Fruit fly (Drosophila melanogaster) whole organism, embryonic: ENCODE data around the gene CG6356.

Experiments
- Asciz ChIP-seq: fragments of 200-800 bp; sonication (Bioruptor generic); optimal IDR thresholded peaks from 2 replicates; lab custom pipeline; 2017; ENCODE audit warnings: missing biosample characterization, mild to moderate bottlenecking, missing genetic modification characterization, missing genetic modification reagents
- Atf3 ChIP-seq: fragments of 200-800 bp; sonication (Bioruptor generic); optimal IDR thresholded peaks from 3 replicates; lab custom pipeline; 2016; ENCODE audit warnings: missing biosample characterization, missing genetic modification characterization
- BtbVII ChIP-seq: fragments of 200-800 bp; sonication (Bioruptor generic); optimal IDR thresholded peaks from 3 replicates; lab custom pipeline; 2017; ENCODE audit warnings: missing biosample characterization, mild to moderate bottlenecking, missing genetic modification characterization
- CG11504 ChIP-seq: fragments of 200-800 bp; sonication (Bioruptor generic); optimal IDR thresholded peaks from 3 replicates; lab custom pipeline; 2019; ENCODE audit warnings: missing biosample characterization, mild to moderate bottlenecking, missing genetic modification characterization, moderate library complexity
- CG12769 ChIP-seq: fragments of 200-800 bp; sonication (Bioruptor generic); optimal IDR thresholded peaks from 2 replicates; lab custom pipeline; 2019; ENCODE audit warnings: missing biosample characterization, mild to moderate bottlenecking, missing genetic modification characterization, moderate library complexity
- CG1529 ChIP-seq: fragments of 200-800 bp; sonication (Bioruptor generic); optimal IDR thresholded peaks from 3 replicates; lab custom pipeline; 2018; ENCODE audit warnings: missing biosample characterization, missing genetic modification characterization
- CG1647 ChIP-seq: fragments of 200-800 bp; sonication (Bioruptor generic); optimal IDR thresholded peaks from 3 replicates; lab custom pipeline; 2016; ENCODE audit warnings: missing biosample characterization, missing genetic modification characterization
- CG16815 ChIP-seq: fragments of 200-800 bp; sonication (Bioruptor generic); optimal IDR thresholded peaks from 3 replicates; lab custom pipeline; 2017; ENCODE audit warnings: missing biosample characterization, mild to moderate bottlenecking, missing genetic modification characterization
- CG18599 ChIP-seq: fragments of 200-800 bp; sonication (Bioruptor generic); optimal IDR thresholded peaks from 3 replicates; lab custom pipeline; 2017; ENCODE audit warnings: missing biosample characterization, missing genetic modification characterization, mild to moderate bottlenecking, moderate library complexity, missing genetic modification reagents
- CG2889 ChIP-seq: fragments of 200-800 bp; sonication (Bioruptor generic); IDR thresholded peaks from 3 replicates; pipeline ENCODE4 v1.3.6; 2022; ENCODE audit warnings: missing biosample characterization, missing genetic modification characterization
- CG34422 ChIP-seq: fragments of 200-800 bp; sonication (Bioruptor generic); IDR thresholded peaks from 3 replicates; pipeline ENCODE4 v1.3.6; 2022; ENCODE audit warnings: missing biosample characterization, missing genetic modification characterization
- CG3726 ChIP-seq: fragments of 200-800 bp; sonication (Bioruptor generic); IDR thresholded peaks from 3 replicates; pipeline ENCODE4, ENCODE4 v1.3.6; 2022; ENCODE audit warnings: missing biosample characterization, missing genetic modification characterization
- CG43689 ChIP-seq: fragments of 200-800 bp; sonication (Bioruptor generic); IDR thresholded peaks from 2 replicates; pipeline ENCODE4 v1.3.6; 2022; ENCODE audit warnings: missing biosample characterization, missing genetic modification characterization
- CG6654 ChIP-seq: fragments of 200-800 bp; sonication (Bioruptor generic); optimal IDR thresholded peaks from 2 replicates; lab custom pipeline; 2017; ENCODE audit warnings: missing biosample characterization, mild to moderate bottlenecking, missing genetic modification characterization
- CG6683 ChIP-seq: fragments of 200-800 bp; sonication (Bioruptor generic); optimal IDR thresholded peaks from 2 replicates; lab custom pipeline; 2017; ENCODE audit warnings: missing biosample characterization, mild to moderate bottlenecking, missing genetic modification characterization, missing genetic modification reagents
- CG8388 ChIP-seq: fragments of 200-800 bp; sonication (Bioruptor generic); optimal IDR thresholded peaks from 2 replicates; lab custom pipeline; 2019; ENCODE audit warnings: missing biosample characterization, mild to moderate bottlenecking, missing genetic modification characterization, moderate library complexity
- CG8478 ChIP-seq: fragments of >200 bp; optimal IDR thresholded peaks from 2 replicates; lab custom pipeline; 2018
- E2f1 ChIP-seq: fragments of 200-800 bp; sonication (Bioruptor generic); IDR thresholded peaks from 2 replicates; pipeline ENCODE4 v1.3.6; 2022; ENCODE audit warnings: missing biosample characterization, missing genetic modification characterization
- H15 ChIP-seq: fragments of 200-800 bp; sonication (Bioruptor generic); IDR thresholded peaks from 3 replicates; pipeline ENCODE4 v1.3.6; 2022; ENCODE audit warnings: missing biosample characterization, missing genetic modification characterization
- Hr51 ChIP-seq, 2 experiments: fragments of 200-800 bp; sonication (Bioruptor generic); optimal IDR thresholded peaks; 2 replicates in 1 of 2; 3 replicates in 1 of 2; lab custom pipeline; 2016 to 2018; ENCODE audit warnings: missing biosample characterization in 2 of 2, missing genetic modification characterization in 2 of 2, mild to moderate bottlenecking in 1 of 2, moderate library complexity in 1 of 2
- Lim3 ChIP-seq: fragments of 200-800 bp; sonication (Bioruptor generic); IDR thresholded peaks from 2 replicates; pipeline ENCODE4 v1.3.6; 2022; ENCODE audit warnings: missing biosample characterization, missing genetic modification characterization
- Mrtf ChIP-seq: fragments of 200-800 bp; sonication (Bioruptor generic); IDR thresholded peaks from 3 replicates; pipeline ENCODE4 v1.3.6; 2022; ENCODE audit warnings: missing biosample characterization, missing genetic modification characterization
- Myb ChIP-seq: fragments of 200-800 bp; sonication (Bioruptor generic); optimal IDR thresholded peaks from 2 replicates; lab custom pipeline; 2016; ENCODE audit warnings: missing biosample characterization, missing genetic modification characterization
- Scr ChIP-seq: fragments of 200-800 bp; sonication (Bioruptor generic); IDR thresholded peaks from 2 replicates; pipeline ENCODE4 v1.3.6; 2022; ENCODE audit warnings: missing biosample characterization, missing genetic modification characterization; ENCODE audit not compliant: partially characterized antibody
- bab2 ChIP-seq: fragments of 200-800 bp; sonication (Bioruptor generic); optimal IDR thresholded peaks from 2 replicates; lab custom pipeline; 2016; ENCODE audit warnings: missing biosample characterization, missing genetic modification characterization
- bowl ChIP-seq: fragments of 200-800 bp; sonication (Bioruptor generic); IDR thresholded peaks from 2 replicates; pipeline ENCODE4 v1.3.6; 2022; ENCODE audit warnings: missing biosample characterization, missing genetic modification characterization
- cad ChIP-seq: fragments of >200 bp; optimal IDR thresholded peaks from 2 replicates; lab custom pipeline; 2017; ENCODE audit warnings: missing biosample characterization, missing genetic modification characterization
- cas ChIP-seq: fragments of 200-800 bp; sonication (Bioruptor generic); IDR thresholded peaks from 2 replicates; pipeline ENCODE4 v1.3.6; 2022; ENCODE audit warnings: missing biosample characterization, missing genetic modification characterization
- cg ChIP-seq: fragments of 200-800 bp; sonication (Bioruptor generic); optimal IDR thresholded peaks from 3 replicates; lab custom pipeline; 2019; ENCODE audit warnings: missing biosample characterization, mild to moderate bottlenecking, missing genetic modification characterization, moderate library complexity
- dmrt11E ChIP-seq: fragments of 200-800 bp; sonication (Bioruptor generic); optimal IDR thresholded peaks from 3 replicates; lab custom pipeline; 2018; ENCODE audit warnings: missing biosample characterization, mild to moderate bottlenecking, missing genetic modification characterization, moderate library complexity
- dysf ChIP-seq: fragments of 200-800 bp; sonication (Bioruptor generic); IDR thresholded peaks from 3 replicates; pipeline ENCODE4 v1.3.6; 2022; ENCODE audit warnings: missing biosample characterization, missing genetic modification characterization
- fu2 ChIP-seq: fragments of 200-800 bp; sonication (Bioruptor generic); optimal IDR thresholded peaks from 2 replicates; lab custom pipeline; 2016; ENCODE audit warnings: missing biosample characterization, missing genetic modification characterization
- gem ChIP-seq: fragments of 200-800 bp; sonication (Bioruptor generic); optimal IDR thresholded peaks from 2 replicates; lab custom pipeline; 2019; ENCODE audit warnings: missing biosample characterization, mild to moderate bottlenecking, missing genetic modification characterization, moderate library complexity
- gfzf ChIP-seq: fragments of 200-800 bp; sonication (Bioruptor generic); optimal IDR thresholded peaks from 2 replicates; lab custom pipeline; 2016; ENCODE audit warnings: missing biosample characterization, mild to moderate bottlenecking, missing genetic modification characterization, moderate library complexity
- hbn ChIP-seq: fragments of 200-800 bp; sonication (Bioruptor generic); IDR thresholded peaks from 2 replicates; pipeline ENCODE4 v1.3.6; 2022; ENCODE audit warnings: missing biosample characterization, missing genetic modification characterization; ENCODE audit not compliant: partially characterized antibody
- hkb ChIP-seq, 2 experiments: fragments of 200-800 bp in 1 of 2; fragments of >200 bp in 1 of 2; sonication (Bioruptor generic) in 1 of 2; IDR thresholded peaks in 1 of 2; optimal IDR thresholded peaks in 1 of 2; 2 replicates each; pipeline versions ENCODE4 v1.3.6 to Lab custom; 2017 to 2022; ENCODE audit warnings: missing biosample characterization in 1 of 2, missing genetic modification characterization in 1 of 2
- kay ChIP-seq: fragments of 200-800 bp; sonication (Bioruptor generic); optimal IDR thresholded peaks from 2 replicates; lab custom pipeline; 2016; ENCODE audit warnings: missing biosample characterization, missing genetic modification characterization
- oc ChIP-seq: fragments of 200-800 bp; sonication (Bioruptor generic); optimal IDR thresholded peaks from 2 replicates; lab custom pipeline; 2018; ENCODE audit warnings: missing biosample characterization, mild to moderate bottlenecking, missing genetic modification characterization, moderate library complexity
- peb ChIP-seq: fragments of 200-800 bp; sonication (Bioruptor generic); IDR thresholded peaks from 2 replicates; pipeline ENCODE4 v1.3.6; 2022; ENCODE audit warnings: missing biosample characterization, missing genetic modification characterization
- pho ChIP-seq: fragments of 200-800 bp; sonication (Bioruptor generic); optimal IDR thresholded peaks from 2 replicates; lab custom pipeline; 2016; ENCODE audit warnings: missing biosample characterization, missing genetic modification characterization
- pros ChIP-seq: fragments of 200-800 bp; sonication (Bioruptor generic); optimal IDR thresholded peaks from 3 replicates; lab custom pipeline; 2019; ENCODE audit warnings: missing biosample characterization, mild to moderate bottlenecking, missing genetic modification characterization, moderate library complexity
- pzg ChIP-seq: fragments of 200-800 bp; sonication (Bioruptor generic); optimal IDR thresholded peaks from 3 replicates; lab custom pipeline; 2018; ENCODE audit warnings: missing biosample characterization, mild to moderate bottlenecking, missing genetic modification characterization, moderate library complexity
- ro ChIP-seq: fragments of 200-800 bp; sonication (Bioruptor generic); IDR thresholded peaks from 2 replicates; pipeline ENCODE4 v1.3.6; 2022; ENCODE audit warnings: missing biosample characterization, missing genetic modification characterization
- tap ChIP-seq: fragments of 200-800 bp; optimal IDR thresholded peaks from 3 replicates; lab custom pipeline; 2019; ENCODE audit warnings: missing biosample characterization, mild to moderate bottlenecking, missing genetic modification characterization, moderate library complexity
- tna ChIP-seq: fragments of 200-800 bp; sonication (Bioruptor generic); IDR thresholded peaks from 2 replicates; pipeline ENCODE4 v1.3.6; 2022; ENCODE audit warnings: missing biosample characterization, missing genetic modification characterization; ENCODE audit not compliant: partially characterized antibody
- trem ChIP-seq: fragments of 200-800 bp; optimal IDR thresholded peaks from 3 replicates; lab custom pipeline; 2019; ENCODE audit warnings: missing biosample characterization, mild to moderate bottlenecking, missing genetic modification characterization, moderate library complexity
- twi ChIP-seq: fragments of 200-800 bp; optimal IDR thresholded peaks from 2 replicates; lab custom pipeline; 2019; ENCODE audit warnings: missing biosample characterization, mild to moderate bottlenecking, missing genetic modification characterization, moderate library complexity
- wdn ChIP-seq: fragments of 200-800 bp; sonication (Bioruptor generic); IDR thresholded peaks from 2 replicates; pipeline ENCODE4 v1.3.6; 2022; ENCODE audit warnings: missing biosample characterization, missing genetic modification characterization
- zen ChIP-seq: fragments of 200-800 bp; sonication (Bioruptor generic); optimal IDR thresholded peaks from 3 replicates; lab custom pipeline; 2018; ENCODE audit warnings: missing biosample characterization, mild to moderate bottlenecking, missing genetic modification characterization, moderate library complexity

CG6356 gene

DNA sequence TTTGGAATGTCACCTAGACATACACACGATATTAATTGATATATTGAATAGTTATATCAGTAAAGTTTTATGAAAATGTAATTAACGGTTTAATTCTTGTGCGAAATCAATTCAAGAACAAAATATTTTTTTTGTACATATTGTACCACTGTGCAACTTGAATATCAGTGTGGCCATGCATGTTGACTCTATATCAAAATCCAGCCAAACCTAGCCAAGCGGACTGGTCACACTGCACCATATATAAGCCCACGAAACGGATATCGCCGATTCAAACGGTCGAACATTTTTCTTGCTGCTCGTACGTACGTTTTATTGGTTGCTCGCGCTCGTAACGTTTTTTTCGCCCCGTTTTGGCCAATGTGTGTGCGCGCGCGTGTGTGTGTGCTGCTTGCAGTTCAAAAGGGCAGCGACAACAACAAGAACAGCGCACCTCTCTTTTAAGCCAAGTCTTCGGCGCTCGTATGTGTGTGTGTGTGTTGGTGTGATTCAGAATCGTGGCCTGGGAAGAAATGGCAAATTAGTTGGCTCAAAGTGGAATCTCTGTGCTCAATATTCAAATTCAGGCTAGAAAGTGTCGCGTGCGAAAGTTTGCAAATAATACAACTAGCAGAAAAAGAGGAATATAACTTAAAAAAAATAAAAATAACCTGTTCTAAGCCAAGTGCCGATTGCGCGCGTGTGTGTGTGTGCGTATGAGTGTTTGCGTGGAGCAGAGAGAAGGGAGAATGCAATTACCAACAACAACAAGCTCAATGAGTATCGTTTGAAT is 11.2 kb downstream of the CG6356 start, which contains the start of gene crb (continued):
- peak; percentile 60 for TF ChIP-seq CG11504 (tag; lab: Kevin White, UChicago)
- TF ChIP-seq CG1647 (GFP tag; lab: Kevin White, UChicago): no peak
- peak; percentile 1 for TF ChIP-seq kay
- peak; percentile 95 for TF ChIP-seq Myb (GFP tag; lab: Kevin White, UChicago)
- TF ChIP-seq H15: 0 out of 3 replicates have a peak, but pooled peaks have one; percentile 35
- no peak for TF ChIP-seq CG1529 (GFP tag; lab: Kevin White, UChicago)
- TF ChIP-seq peb (GFP tag; lab: Robert Waterston, UW): no peak
- TF ChIP-seq CG8478 (lab: Kevin White, UChicago): no peak
- TF ChIP-seq cas (GFP tag; lab: Robert Waterston, UW): no peak
- TF ChIP-seq cad: no peak
- TF ChIP-seq bab2: no peak
- TF ChIP-seq CG18599 (GFP tag; lab: Kevin White, UChicago): peak; percentile 44
- peak; percentile 14 for TF ChIP-seq CG8388 (GFP tag; lab: Kevin White, UChicago)
- TF ChIP-seq tap (tag; lab: Kevin White, UChicago): no peak
- TF ChIP-seq Atf3 (GFP tag; lab: Kevin White, UChicago): peak; percentile 25
- peak; percentile 49 for TF ChIP-seq zen (tag; lab: Kevin White, UChicago)
- TF ChIP-seq E2f1: peak; percentile 28; the same call in 1 of the 2 replicates
- no peak for TF ChIP-seq hkb (optimal IDR thresholded peaks at IDR 0.05; lab: Kevin White, UChicago)
- peak; percentile 61 for TF ChIP-seq hkb (GFP tag; IDR thresholded peaks at IDR 0.05; lab: Robert Waterston, UW)
- TF ChIP-seq wdn (GFP tag; lab: Robert Waterston, UW): no peak
- peak; percentile 37 for TF ChIP-seq BtbVII (GFP tag; lab: Kevin White, UChicago)
- no peak for TF ChIP-seq CG3726 (GFP tag; lab: Robert Waterston, UW)
- no peak for TF ChIP-seq Asciz (GFP tag; lab: Kevin White, UChicago)
- no peak for TF ChIP-seq CG2889 (GFP tag; lab: Robert Waterston, UW)
- no peak; the same call in 1 of the 3 replicates for TF ChIP-seq CG34422 (GFP tag; lab: Robert Waterston, UW)
- no peak for TF ChIP-seq twi (tag; lab: Kevin White, UChicago)
- peak; percentile 47 to 71 for TF ChIP-seq Hr51 (GFP tag; optimal IDR thresholded peaks at IDR 0.05; lab: Kevin White, UChicago)
- TF ChIP-seq gfzf (GFP tag; lab: Kevin White, UChicago): peak; percentile 93
- TF ChIP-seq CG6683 (GFP tag; lab: Kevin White, UChicago): no peak
- TF ChIP-seq fu2: peak; percentile 8
- TF ChIP-seq dmrt11E (tag; lab: Kevin White, UChicago): peak; percentile 39
- TF ChIP-seq pros (GFP tag; lab: Kevin White, UChicago): no peak
- no peak for TF ChIP-seq CG6654 (GFP tag; lab: Kevin White, UChicago)
- TF ChIP-seq trem (tag; lab: Kevin White, UChicago): peak; percentile 52
- TF ChIP-seq cg: peak; percentile 85
- TF ChIP-seq gem: peak; percentile 63
- no peak for TF ChIP-seq bowl (GFP tag; lab: Robert Waterston, UW)
- peak; percentile 69 for TF ChIP-seq CG12769 (tag; lab: Kevin White, UChicago)
- peak; percentile 25 for TF ChIP-seq oc (tag; lab: Kevin White, UChicago)
- TF ChIP-seq pho (GFP tag; lab: Kevin White, UChicago): peak; percentile 36
- TF ChIP-seq CG43689 (GFP tag; lab: Robert Waterston, UW): no peak
- no peak for TF ChIP-seq Lim3 (GFP tag; lab: Robert Waterston, UW)
- TF ChIP-seq Scr (GFP tag; lab: Robert Waterston, UW): peak; percentile 49
- no peak for TF ChIP-seq Mrtf
- peak; percentile 37 for TF ChIP-seq hbn
- TF ChIP-seq tna (GFP tag; lab: Robert Waterston, UW): 0 out of 2 replicates have a peak, but pooled peaks have one; percentile 26
- TF ChIP-seq pzg (GFP tag; lab: Kevin White, UChicago): peak; percentile 87
- no peak for TF ChIP-seq ro (GFP tag; lab: Robert Waterston, UW)
- TF ChIP-seq CG16815 (GFP tag; lab: Kevin White, UChicago): no peak
- peak; percentile 48; the same call in 2 of the 3 replicates for TF ChIP-seq dysf
